Fruit fly (Drosophila melanogaster) whole organism, embryonic: ENCODE measurements around the gene CG6481.

Source experiments
- CG10543 ChIP-seq: fragments of 200-800 bp; sonication (Bioruptor generic); optimal IDR thresholded peaks from 3 replicates; lab custom pipeline; 2017; ENCODE audit warnings: missing biosample characterization, mild to moderate bottlenecking, missing genetic modification characterization, moderate library complexity
- CG12659 ChIP-seq: fragments of 200-800 bp; sonication (Bioruptor generic); optimal IDR thresholded peaks from 3 replicates; lab custom pipeline; 2017; ENCODE audit warnings: mild to moderate bottlenecking, missing biosample characterization, missing genetic modification reagents, missing genetic modification characterization
- CG13287 ChIP-seq: fragments of 200-800 bp; sonication (Bioruptor generic); IDR thresholded peaks from 2 replicates; pipeline ENCODE4 v1.3.6; 2022; ENCODE audit warnings: missing biosample characterization, missing genetic modification characterization; ENCODE audit not compliant: partially characterized antibody
- CG14014 ChIP-seq: fragments of 200-800 bp; sonication (Bioruptor generic); IDR thresholded peaks from 2 replicates; pipeline ENCODE4 v1.3.6; 2022; ENCODE audit warnings: missing biosample characterization, missing genetic modification characterization
- CG14441 ChIP-seq: fragments of 200-800 bp; sonication (Bioruptor generic); IDR thresholded peaks from 2 replicates; pipeline ENCODE4 v1.3.6; 2022; ENCODE audit warnings: missing biosample characterization, missing genetic modification characterization
- CG14710 ChIP-seq: fragments of 200-800 bp; sonication (Bioruptor generic); optimal IDR thresholded peaks from 3 replicates; lab custom pipeline; 2019; ENCODE audit warnings: missing biosample characterization, mild to moderate bottlenecking, missing genetic modification characterization, moderate library complexity
- CG15514 ChIP-seq: fragments of 200-800 bp; sonication (Bioruptor generic); optimal IDR thresholded peaks from 3 replicates; lab custom pipeline; 2017; ENCODE audit warnings: missing biosample characterization, missing genetic modification characterization, mild to moderate bottlenecking, moderate library complexity, missing genetic modification reagents
- CG1603 ChIP-seq: fragments of 200-800 bp; sonication (Bioruptor generic); optimal IDR thresholded peaks from 2 replicates; lab custom pipeline; 2019; ENCODE audit warnings: missing biosample characterization, mild to moderate bottlenecking, missing genetic modification characterization, moderate library complexity
- CG17568 ChIP-seq: fragments of 200-800 bp; sonication (Bioruptor generic); optimal IDR thresholded peaks from 2 replicates; lab custom pipeline; 2018; ENCODE audit warnings: missing biosample characterization, mild to moderate bottlenecking, missing genetic modification characterization, moderate library complexity
- CG17829 ChIP-seq: fragments of 200-800 bp; optimal IDR thresholded peaks from 2 replicates; lab custom pipeline; 2019; ENCODE audit warnings: missing biosample characterization, mild to moderate bottlenecking, missing genetic modification characterization, moderate library complexity
- CG2712 ChIP-seq: fragments of 200-800 bp; optimal IDR thresholded peaks from 3 replicates; lab custom pipeline; 2019; ENCODE audit warnings: missing biosample characterization, mild to moderate bottlenecking, missing genetic modification characterization, moderate library complexity
- CG34422 ChIP-seq: fragments of 200-800 bp; sonication (Bioruptor generic); IDR thresholded peaks from 3 replicates; pipeline ENCODE4 v1.3.6; 2022; ENCODE audit warnings: missing biosample characterization, missing genetic modification characterization
- CG5180 ChIP-seq: fragments of 200-800 bp; sonication (Bioruptor generic); optimal IDR thresholded peaks from 3 replicates; lab custom pipeline; 2017; ENCODE audit warnings: missing biosample characterization, missing genetic modification characterization, mild to moderate bottlenecking, moderate library complexity, missing genetic modification reagents
- CG8089 ChIP-seq: fragments of 200-800 bp; sonication (Bioruptor generic); optimal IDR thresholded peaks from 3 replicates; lab custom pipeline; 2016; ENCODE audit warnings: missing biosample characterization, missing genetic modification characterization
- CG8924 ChIP-seq: fragments of 200-800 bp; optimal IDR thresholded peaks from 3 replicates; lab custom pipeline; 2019; ENCODE audit warnings: missing biosample characterization, mild to moderate bottlenecking, missing genetic modification characterization, moderate library complexity
- D19A ChIP-seq: fragments of 200-800 bp; optimal IDR thresholded peaks from 3 replicates; lab custom pipeline; 2019; ENCODE audit warnings: missing biosample characterization, mild to moderate bottlenecking, missing genetic modification characterization, moderate library complexity
- ERR ChIP-seq: fragments of 200-800 bp; sonication (Bioruptor generic); optimal IDR thresholded peaks from 2 replicates; lab custom pipeline; 2016; ENCODE audit warnings: missing biosample characterization, missing genetic modification characterization
- Eip74EF ChIP-seq, 2 experiments: fragments of 200-800 bp in 1 of 2; fragments of >200 bp in 1 of 2; sonication (Bioruptor generic) in 1 of 2; optimal IDR thresholded peaks; 2 replicates each; lab custom pipeline; 2017 to 2019; ENCODE audit warnings: missing biosample characterization in 2 of 2, missing genetic modification characterization in 2 of 2, mild to moderate bottlenecking in 1 of 2, moderate library complexity in 1 of 2
- Fer3 ChIP-seq: fragments of 200-800 bp; sonication (Bioruptor generic); optimal IDR thresholded peaks from 2 replicates; lab custom pipeline; 2018; ENCODE audit warnings: missing biosample characterization, mild to moderate bottlenecking, missing genetic modification characterization, moderate library complexity
- H15 ChIP-seq: fragments of 200-800 bp; sonication (Bioruptor generic); IDR thresholded peaks from 3 replicates; pipeline ENCODE4 v1.3.6; 2022; ENCODE audit warnings: missing biosample characterization, missing genetic modification characterization
- HLH54F ChIP-seq: fragments of 200-800 bp; sonication (Bioruptor generic); optimal IDR thresholded peaks from 3 replicates; lab custom pipeline; 2016; ENCODE audit warnings: missing biosample characterization, missing genetic modification characterization
- HLHmδ ChIP-seq: fragments of 200-800 bp; sonication (Bioruptor generic); optimal IDR thresholded peaks from 2 replicates; lab custom pipeline; 2018; ENCODE audit warnings: missing biosample characterization, mild to moderate bottlenecking, missing genetic modification characterization, moderate library complexity
- Hand ChIP-seq: fragments of 200-800 bp; sonication (Bioruptor generic); optimal IDR thresholded peaks from 2 replicates; lab custom pipeline; 2017; ENCODE audit warnings: mild to moderate bottlenecking, missing biosample characterization, missing genetic modification reagents, missing genetic modification characterization
- HmgD ChIP-seq: fragments of 200-800 bp; sonication (Bioruptor generic); optimal IDR thresholded peaks from 3 replicates; lab custom pipeline; 2016; ENCODE audit warnings: missing biosample characterization, missing genetic modification characterization
- Jarid2 ChIP-seq: fragments of 200-800 bp; sonication (Bioruptor generic); optimal IDR thresholded peaks from 3 replicates; lab custom pipeline; 2017; ENCODE audit warnings: mild to moderate bottlenecking, missing biosample characterization, missing genetic modification reagents, missing genetic modification characterization
- Kr ChIP-seq: fragments of 200-800 bp; sonication (Bioruptor generic); optimal IDR thresholded peaks from 2 replicates; lab custom pipeline; 2017; ENCODE audit warnings: missing biosample characterization, mild to moderate bottlenecking, missing genetic modification characterization
- MESR4 ChIP-seq: fragments of 200-800 bp; sonication (Bioruptor generic); optimal IDR thresholded peaks from 2 replicates; lab custom pipeline; 2018; ENCODE audit warnings: missing biosample characterization, mild to moderate bottlenecking, missing genetic modification characterization, moderate library complexity
- Mrtf ChIP-seq: fragments of 200-800 bp; sonication (Bioruptor generic); IDR thresholded peaks from 3 replicates; pipeline ENCODE4 v1.3.6; 2022; ENCODE audit warnings: missing biosample characterization, missing genetic modification characterization
- NC2α ChIP-seq: fragments of 200-800 bp; sonication (Bioruptor generic); optimal IDR thresholded peaks from 2 replicates; lab custom pipeline; 2016; ENCODE audit warnings: missing biosample characterization, missing genetic modification characterization
- Opbp ChIP-seq: fragments of 200-800 bp; sonication (Bioruptor generic); IDR thresholded peaks from 3 replicates; pipeline ENCODE4 v1.3.6; 2022; ENCODE audit warnings: missing biosample characterization, missing genetic modification characterization; ENCODE audit not compliant: partially characterized antibody
- Sry-δ ChIP-seq: fragments of 200-800 bp; sonication (Bioruptor generic); optimal IDR thresholded peaks from 2 replicates; lab custom pipeline; 2016; ENCODE audit warnings: missing biosample characterization, missing genetic modification characterization
- YL-1 ChIP-seq: fragments of 200-800 bp; sonication (Bioruptor generic); optimal IDR thresholded peaks from 3 replicates; lab custom pipeline; 2017; ENCODE audit warnings: missing biosample characterization, mild to moderate bottlenecking, missing genetic modification characterization
- ap ChIP-seq: fragments of 200-800 bp; sonication (Bioruptor generic); IDR thresholded peaks from 2 replicates; pipeline ENCODE4 v1.3.6; 2022; ENCODE audit warnings: missing biosample characterization, missing genetic modification characterization
- caup ChIP-seq: fragments of 200-800 bp; sonication (Bioruptor generic); optimal IDR thresholded peaks from 3 replicates; lab custom pipeline; 2017; ENCODE audit warnings: missing biosample characterization, mild to moderate bottlenecking, missing genetic modification characterization, moderate library complexity; ENCODE audit not compliant: severe bottlenecking
- chinmo ChIP-seq: fragments of 200-800 bp; sonication (Bioruptor generic); IDR thresholded peaks from 4 replicates; pipeline ENCODE4 v1.3.6; 2022; ENCODE audit warnings: missing biosample characterization, missing genetic modification characterization; ENCODE audit not compliant: partially characterized antibody
- corto ChIP-seq: fragments of 200-800 bp; sonication (Bioruptor generic); optimal IDR thresholded peaks from 2 replicates; lab custom pipeline; 2016; ENCODE audit warnings: missing biosample characterization, mild to moderate bottlenecking, missing genetic modification characterization, moderate library complexity
- crol ChIP-seq: fragments of 200-800 bp; sonication (Bioruptor generic); IDR thresholded peaks from 2 replicates; pipeline ENCODE4 v1.3.6; 2022; ENCODE audit warnings: missing biosample characterization, missing genetic modification characterization
- gfzf ChIP-seq: fragments of 200-800 bp; sonication (Bioruptor generic); optimal IDR thresholded peaks from 2 replicates; lab custom pipeline; 2016; ENCODE audit warnings: missing biosample characterization, mild to moderate bottlenecking, missing genetic modification characterization, moderate library complexity
- grau ChIP-seq: fragments of 200-800 bp; optimal IDR thresholded peaks from 3 replicates; lab custom pipeline; 2019; ENCODE audit warnings: missing biosample characterization, mild to moderate bottlenecking, missing genetic modification characterization, moderate library complexity
- gsb-n ChIP-seq: fragments of 200-800 bp; sonication (Bioruptor generic); optimal IDR thresholded peaks from 3 replicates; lab custom pipeline; 2018; ENCODE audit warnings: missing biosample characterization, mild to moderate bottlenecking, missing genetic modification characterization
- kni ChIP-seq: fragments of 200-800 bp; sonication (Bioruptor generic); optimal IDR thresholded peaks from 3 replicates; lab custom pipeline; 2017; ENCODE audit warnings: mild to moderate bottlenecking, missing biosample characterization, missing genetic modification reagents, missing genetic modification characterization
- onecut ChIP-seq: fragments of 200-800 bp; sonication (Bioruptor generic); IDR thresholded peaks from 2 replicates; pipeline ENCODE4 v1.3.6; 2022; ENCODE audit warnings: missing biosample characterization, missing genetic modification characterization
- pita ChIP-seq: fragments of 200-800 bp; sonication (Bioruptor generic); optimal IDR thresholded peaks from 2 replicates; lab custom pipeline; 2017; ENCODE audit warnings: missing biosample characterization, mild to moderate bottlenecking, missing genetic modification characterization
- run ChIP-seq: fragments of 200-800 bp; sonication (Bioruptor generic); optimal IDR thresholded peaks from 3 replicates; lab custom pipeline; 2018; ENCODE audit warnings: missing biosample characterization, mild to moderate bottlenecking, missing genetic modification characterization
- schlank ChIP-seq: fragments of 200-800 bp; sonication (Bioruptor generic); optimal IDR thresholded peaks from 2 replicates; lab custom pipeline; 2018; ENCODE audit warnings: missing biosample characterization, mild to moderate bottlenecking, missing genetic modification characterization
- seq ChIP-seq: fragments of 200-800 bp; sonication (Bioruptor generic); IDR thresholded peaks from 2 replicates; pipeline ENCODE4 v1.3.6; 2022; ENCODE audit warnings: missing biosample characterization, missing genetic modification characterization
- tna ChIP-seq: fragments of 200-800 bp; sonication (Bioruptor generic); IDR thresholded peaks from 2 replicates; pipeline ENCODE4 v1.3.6; 2022; ENCODE audit warnings: missing biosample characterization, missing genetic modification characterization; ENCODE audit not compliant: partially characterized antibody

CG6481 gene

dm6 chrX:18504948-18505597, 17.2 kb downstream of the CG6481 start, which contains the start of gene Wnt5 (continued):
- TF ChIP-seq gsb-n = peak; percentile 62
- TF ChIP-seq MESR4 (GFP tag; lab: Kevin White, UChicago) = peak; percentile 53
- peak; percentile 52 for TF ChIP-seq run (tag; lab: Kevin White, UChicago)
- TF ChIP-seq Sry-δ (GFP tag; lab: Kevin White, UChicago) = peak; percentile 12
- TF ChIP-seq YL-1 = peak; percentile 43
- no peak for TF ChIP-seq CG14441 (GFP tag; lab: Robert Waterston, UW)
- TF ChIP-seq HLHmδ (GFP tag; lab: Kevin White, UChicago) = no peak
- peak; percentile 20 for TF ChIP-seq HmgD
- TF ChIP-seq CG17829 = peak; percentile 37
- TF ChIP-seq Eip74EF (GFP tag; optimal IDR thresholded peaks at IDR 0.05; lab: Kevin White, UChicago) = peak in 1 of 2 experiments; percentile 2
- TF ChIP-seq H15 = no peak
- TF ChIP-seq seq = peak; percentile 40; the same call in 1 of the 2 replicates
- TF ChIP-seq chinmo (GFP tag; lab: Robert Waterston, UW) = peak; percentile 85; the same call in 3 of the 4 replicates
- TF ChIP-seq corto = no peak
- TF ChIP-seq Jarid2 (GFP tag; lab: Kevin White, UChicago) = peak; percentile 90
- no peak for TF ChIP-seq HLH54F
- peak; percentile 24 for TF ChIP-seq CG10543 (GFP tag; lab: Kevin White, UChicago)
- no peak for TF ChIP-seq NC2α
- no peak for TF ChIP-seq caup
- TF ChIP-seq CG8924 (tag; lab: Kevin White, UChicago) = peak; percentile 66
- no peak for TF ChIP-seq ap (GFP tag; lab: Robert Waterston, UW)
- TF ChIP-seq Hand (GFP tag; lab: Kevin White, UChicago) = no peak
- peak; percentile 46; the same call in 1 of the 2 replicates for TF ChIP-seq onecut (GFP tag; lab: Robert Waterston, UW)
- TF ChIP-seq CG2712 (tag; lab: Kevin White, UChicago) = peak; percentile 37
- peak; percentile 40 for TF ChIP-seq CG15514 (GFP tag; lab: Kevin White, UChicago)
- TF ChIP-seq gfzf = peak; percentile 4
- no peak for TF ChIP-seq Fer3 (tag; lab: Kevin White, UChicago)
- no peak for TF ChIP-seq Mrtf (GFP tag; lab: Robert Waterston, UW)
- peak; percentile 56 for TF ChIP-seq CG12659 (GFP tag; lab: Kevin White, UChicago)
- 0 out of 3 replicates have a peak, but pooled peaks have one; percentile 50 for TF ChIP-seq Opbp (GFP tag; lab: Robert Waterston, UW)
- no peak for TF ChIP-seq ERR (GFP tag; lab: Kevin White, UChicago)
- no peak for TF ChIP-seq Kr (GFP tag; lab: Kevin White, UChicago)
- TF ChIP-seq CG17568 (GFP tag; lab: Kevin White, UChicago) = no peak
- TF ChIP-seq kni (GFP tag; lab: Kevin White, UChicago) = peak; percentile 47
- TF ChIP-seq D19A (tag; lab: Kevin White, UChicago) = peak; percentile 16
- TF ChIP-seq CG13287 (GFP tag; lab: Robert Waterston, UW) = peak; percentile 43; the same call in 1 of the 2 replicates
- TF ChIP-seq CG14710 (tag; lab: Kevin White, UChicago) = peak; percentile 9
- peak; percentile 26; the same call in 1 of the 3 replicates for TF ChIP-seq CG34422 (GFP tag; lab: Robert Waterston, UW)
- TF ChIP-seq schlank (tag; lab: Kevin White, UChicago) = no peak
- peak; percentile 65 for TF ChIP-seq crol (GFP tag; lab: Robert Waterston, UW)
- TF ChIP-seq CG1603 = peak; percentile 37
- peak; percentile 53; the same call in 1 of the 2 replicates for TF ChIP-seq tna (GFP tag; lab: Robert Waterston, UW)
- TF ChIP-seq CG14014 (GFP tag; lab: Robert Waterston, UW) = no peak
- no peak for TF ChIP-seq pita (GFP tag; lab: Kevin White, UChicago)
- TF ChIP-seq CG8089 = peak; percentile 22
- peak; percentile 24 for TF ChIP-seq grau (tag; lab: Kevin White, UChicago)
- peak; percentile 97 for TF ChIP-seq CG5180 (GFP tag; lab: Kevin White, UChicago)
